Fruit fly (Drosophila melanogaster): ENCODE data around the gene CG14855.
A peak's percentile ranks its signal among the peaks of the same experiment; 100 is the strongest.

DNA sequence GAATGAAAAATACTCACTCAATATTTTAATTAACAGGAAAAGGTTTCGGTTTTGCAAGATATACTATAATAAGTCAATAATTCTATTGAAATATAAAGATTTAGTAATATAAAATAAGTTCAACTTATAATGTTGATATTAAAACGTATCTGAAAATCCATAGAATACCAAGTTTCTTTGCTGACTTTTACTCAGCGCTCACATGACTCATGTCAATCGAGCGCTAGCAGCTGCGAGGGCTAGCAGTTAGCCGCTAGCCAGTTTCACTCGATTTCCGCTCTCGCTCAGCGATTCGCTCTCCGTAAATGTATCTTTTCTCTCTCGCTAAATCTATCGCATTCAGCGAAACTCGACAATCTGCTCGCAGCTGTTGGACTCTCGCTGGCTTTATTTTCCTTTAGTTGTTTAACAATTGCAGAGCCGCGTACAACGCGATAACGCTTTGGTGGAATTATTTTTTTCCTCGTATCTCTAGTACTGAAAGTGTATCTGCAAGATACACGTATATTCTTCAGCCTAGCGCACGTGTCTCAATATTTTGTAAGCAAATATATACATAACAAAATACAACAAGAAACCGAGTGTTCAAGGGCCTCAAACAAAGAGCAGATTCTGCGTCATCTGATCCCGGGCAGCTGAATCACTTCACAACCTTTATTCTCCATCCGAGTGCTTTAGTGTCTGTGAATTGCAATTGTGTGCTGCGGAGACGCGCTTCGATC lies 46.9 kb upstream of the CG14855 start:
- TF ChIP-seq CG12768 (GFP tag; optimal IDR thresholded peaks at IDR 0.05) (peak; percentile 65), bab1 (GFP tag; optimal IDR thresholded peaks at IDR 0.05) (peak; percentile 68)
